Worm (Caenorhabditis elegans): Measurements from ENCODE around the gene srw-14.
A peak's percentile ranks its signal among the peaks of the same experiment; 100 is the strongest.

srw-14 gene

ce11 chrV:15186259-15186927 is 39.4 kb upstream of the srw-14 start, which contains the start of gene Y75B12B.3 (continued):
- TF ChIP-seq rcor-1 (GFP tag; IDR thresholded peaks at IDR 0.05) (peak; percentile 5; the same call in 1 of the 2 replicates), Y95B8A.8 (GFP tag; IDR thresholded peaks at IDR 0.05) (0 out of 2 replicates have a peak, but pooled peaks have one; percentile 5), nhr-90 (tag; optimal IDR thresholded peaks at IDR 0.05) (no peak), mcd-1 (GFP tag; IDR thresholded peaks at IDR 0.05) (peak; percentile 51), B0019.2 (GFP tag; conservative IDR thresholded peaks at IDR 0.05) (no peak), ceh-58 (GFP tag; IDR thresholded peaks at IDR 0.05) (no peak), B0261.1 (tag; optimal IDR thresholded peaks at IDR 0.05) (peak; percentile 7), ztf-3 (GFP tag; optimal IDR thresholded peaks at IDR 0.05) (no peak), F55B11.4 (tag; optimal IDR thresholded peaks at IDR 0.05; ENCODE audit: borderline replicate concordance, insufficient read depth) (no peak), pbrm-1 (GFP tag; IDR thresholded peaks at IDR 0.05) (0 out of 2 replicates have a peak, but pooled peaks have one; percentile 52), aptf-3 (GFP tag; IDR thresholded peaks at IDR 0.05) (no peak), let-607 (tag; optimal IDR thresholded peaks at IDR 0.05) (no peak), Y56A3A.18 (GFP tag; IDR thresholded peaks at IDR 0.05) (peak; percentile 41; the same call in 1 of the 2 replicates), repo-1 (tag; optimal IDR thresholded peaks at IDR 0.05) (no peak), F49E8.2 (tag; optimal IDR thresholded peaks at IDR 0.05; ENCODE audit: insufficient read depth) (peak; percentile 84), cebp-2 (GFP tag; IDR thresholded peaks at IDR 0.05) (no peak), mel-28 (tag; optimal IDR thresholded peaks at IDR 0.05; ENCODE audit: borderline replicate concordance) (no peak), T07F8.4 (tag; optimal IDR thresholded peaks at IDR 0.05) (no peak), ZK185.1 (tag; optimal IDR thresholded peaks at IDR 0.05; ENCODE audit: poor library complexity, severe bottlenecking) (no peak), gei-17 (GFP tag; optimal IDR thresholded peaks at IDR 0.05) (no peak), egrh-3 (GFP tag; IDR thresholded peaks at IDR 0.05) (peak; percentile 18; the same call in 1 of the 2 replicates), chd-7 (tag; optimal IDR thresholded peaks at IDR 0.05) (no peak), ceh-100 (GFP tag; IDR thresholded peaks at IDR 0.05) (peak; percentile 47; the same call in 1 of the 2 replicates), F22D6.2 (tag; optimal IDR thresholded peaks at IDR 0.05) (no peak), Y53F4B.3 (GFP tag; IDR thresholded peaks at IDR 0.05) (no peak), die-1 (tag; optimal IDR thresholded peaks at IDR 0.05) (peak; percentile 36), sea-2 (GFP tag; IDR thresholded peaks at IDR 0.05) (no peak), ztf-6 (GFP tag; IDR thresholded peaks at IDR 0.05) (no peak), somi-1 (GFP tag; optimal IDR thresholded peaks at IDR 0.05) (no peak), dpff-1 (tag; optimal IDR thresholded peaks at IDR 0.05) (no peak), B0336.3 (GFP tag; IDR thresholded peaks at IDR 0.05) (peak; percentile 81), Y79H2A.3 (GFP tag; conservative IDR thresholded peaks at IDR 0.05) (0 out of 2 replicates have a peak, but pooled peaks have one; percentile 32), lag-1 (GFP tag; IDR thresholded peaks at IDR 0.05) (no peak), dox-1 (GFP tag; IDR thresholded peaks at IDR 0.05) (peak; percentile 32; the same call in 1 of the 2 replicates), hmg-1.2 (GFP tag; IDR thresholded peaks at IDR 0.05) (0 out of 2 replicates have a peak, but pooled peaks have one; percentile 10), ceh-91 (GFP tag; IDR thresholded peaks at IDR 0.05) (no peak)
